Worm (Caenorhabditis elegans): ENCODE measurements around the gene C36E8.6.

The C36E8.6 gene

ce11 chrIII:3978438-3978837, 9.4 kb upstream of the C36E8.6 start:
- TF ChIP-seq dpl-1 (GFP tag; optimal IDR thresholded peaks at IDR 0.05) (no peak), F37D6.2 (tag; optimal IDR thresholded peaks at IDR 0.05) (no peak), mdt-29 (GFP tag; IDR thresholded peaks at IDR 0.05) (no peak), attf-4 (tag; optimal IDR thresholded peaks at IDR 0.05) (no peak), Y105C5A.15 (GFP tag; IDR thresholded peaks at IDR 0.05) (no peak), aha-1 (tag) (peak; percentile 11), snpc-4 (tag; optimal IDR thresholded peaks at IDR 0.05) (no peak), nhr-48 (tag; optimal IDR thresholded peaks at IDR 0.05) (no peak), mep-1 (tag; optimal IDR thresholded peaks at IDR 0.05) (peak; percentile 16), F49E8.2 (tag; optimal IDR thresholded peaks at IDR 0.05; ENCODE audit: borderline replicate concordance) (no peak), unc-39 (tag; optimal IDR thresholded peaks at IDR 0.05) (no peak), nhr-102 (tag; optimal IDR thresholded peaks at IDR 0.05) (no peak), unc-62 (GFP tag; optimal IDR thresholded peaks at IDR 0.05 in 1 of 2) (peak in 1 of 2 experiments; percentile 80), unc-62 (tag; optimal IDR thresholded peaks at IDR 0.05) (no peak), F26F4.8 (GFP tag; conservative IDR thresholded peaks at IDR 0.05) (no peak), ces-1 (GFP tag; optimal IDR thresholded peaks at IDR 0.05) (no peak), daf-8 (GFP tag; IDR thresholded peaks at IDR 0.05) (no peak), hlh-30 (tag; optimal IDR thresholded peaks at IDR 0.05; ENCODE audit: insufficient read depth) (peak; percentile 13), rbr-2 (tag; optimal IDR thresholded peaks at IDR 0.05) (no peak), ZK337.2 (GFP tag; IDR thresholded peaks at IDR 0.05) (no peak)

ce11 chrIII:3979980-3980631, 7.8 kb upstream of the C36E8.6 start:
- TF ChIP-seq zfp-3 (GFP tag; conservative IDR thresholded peaks at IDR 0.05) (no peak), Y75B8A.6 (GFP tag; IDR thresholded peaks at IDR 0.05) (no peak), ztf-7 (tag; optimal IDR thresholded peaks at IDR 0.05) (no peak), hif-1 (tag; optimal IDR thresholded peaks at IDR 0.05) (peak in 1 of 2 experiments; percentile 54), mdl-1 (tag; optimal IDR thresholded peaks at IDR 0.05) (peak; percentile 13 to 83), skn-1 (tag; optimal IDR thresholded peaks at IDR 0.05) (no peak), lin-1 (GFP tag; IDR thresholded peaks at IDR 0.05) (no peak), F49E8.2 (tag; optimal IDR thresholded peaks at IDR 0.05; ENCODE audit: borderline replicate concordance) (no peak), spr-1 (tag; optimal IDR thresholded peaks at IDR 0.05) (peak; percentile 40), nhr-25 (tag; optimal IDR thresholded peaks at IDR 0.05; ENCODE audit: borderline replicate concordance, insufficient read depth) (no peak), unc-39 (tag; optimal IDR thresholded peaks at IDR 0.05) (no peak), hlh-11 (tag; optimal IDR thresholded peaks at IDR 0.05) (peak; percentile 86), snpc-1.2 (GFP tag; IDR thresholded peaks at IDR 0.05) (no peak), fkh-10 (GFP tag; optimal IDR thresholded peaks at IDR 0.05) (peak; percentile 41), dve-1 (tag; optimal IDR thresholded peaks at IDR 0.05; ENCODE audit: insufficient read depth) (peak; percentile 65), nhr-76 (tag; optimal IDR thresholded peaks at IDR 0.05) (no peak), Y48G9A.11 (GFP tag; IDR thresholded peaks at IDR 0.05) (no peak), lin-29 (GFP tag; IDR thresholded peaks at IDR 0.05) (no peak), zip-11 (GFP tag; IDR thresholded peaks at IDR 0.05) (no peak), ztf-11 (tag; optimal IDR thresholded peaks at IDR 0.05) (no peak), daf-8 (GFP tag; IDR thresholded peaks at IDR 0.05) (no peak), nhr-41 (GFP tag; IDR thresholded peaks at IDR 0.05) (0 out of 2 replicates have a peak, but pooled peaks have one; percentile 28), dmd-9 (GFP tag; IDR thresholded peaks at IDR 0.05) (no peak), lin-38 (GFP tag; IDR thresholded peaks at IDR 0.05) (peak; percentile 41; the same call in 1 of the 2 replicates), mdt-29 (GFP tag; IDR thresholded peaks at IDR 0.05) (no peak), ZK337.2 (GFP tag; IDR thresholded peaks at IDR 0.05) (no peak), aha-1 (tag) (peak; percentile 97), nhr-28 (tag; optimal IDR thresholded peaks at IDR 0.05) (peak; percentile 37), nhr-42 (GFP tag; IDR thresholded peaks at IDR 0.05) (no peak), nhr-237 (tag; optimal IDR thresholded peaks at IDR 0.05) (no peak), ZK546.5 (tag; optimal IDR thresholded peaks at IDR 0.05) (no peak), mxl-3 (GFP tag; optimal IDR thresholded peaks at IDR 0.05) (peak; percentile 84), lsy-2 (tag; optimal IDR thresholded peaks at IDR 0.05) (peak in 1 of 2 experiments; percentile 66), snpc-4 (tag; optimal IDR thresholded peaks at IDR 0.05) (no peak), pqm-1 (tag; optimal IDR thresholded peaks at IDR 0.05) (peak; percentile 58), T20F7.1 (GFP tag; optimal IDR thresholded peaks at IDR 0.05) (peak; percentile 59)

Measured in whole organism, L4 larva.